Worm (Caenorhabditis elegans): ENCODE measurements around the gene twk-33.

Gene twk-33

ce11 chrV:17714330-17714729 lies at the start of gene twk-33:
Gene twk-33, minus strand, starts transcription at chrV:17714377.
- TF ChIP-seq rbr-2 (tag; optimal IDR thresholded peaks at IDR 0.05) = no peak
- TF ChIP-seq madf-5 (GFP tag; IDR thresholded peaks at IDR 0.05) = no peak
- peak; percentile 61; the same call in 1 of the 2 replicates for TF ChIP-seq php-3 (GFP tag; IDR thresholded peaks at IDR 0.05)
- no peak for TF ChIP-seq ceh-32 (tag; optimal IDR thresholded peaks at IDR 0.05; ENCODE audit: poor library complexity)
- TF ChIP-seq ces-1 (GFP tag; optimal IDR thresholded peaks at IDR 0.05) = no peak
- no peak for TF ChIP-seq nhr-111 (GFP tag; optimal IDR thresholded peaks at IDR 0.05)
- peak; percentile 91 for TF ChIP-seq nhr-28 (tag; optimal IDR thresholded peaks at IDR 0.05)
- no peak for TF ChIP-seq lin-15B (tag; optimal IDR thresholded peaks at IDR 0.05)
- no peak for TF ChIP-seq dmd-9 (GFP tag; IDR thresholded peaks at IDR 0.05)
- TF ChIP-seq cey-2 (tag; optimal IDR thresholded peaks at IDR 0.05; ENCODE audit: borderline replicate concordance, insufficient read depth) = peak; percentile 14
- TF ChIP-seq egl-43 (GFP tag; IDR thresholded peaks at IDR 0.05) = no peak
- TF ChIP-seq pha-4 (GFP tag; IDR thresholded peaks at IDR 0.05) = no peak
- TF ChIP-seq pha-4 (tag; optimal IDR thresholded peaks at IDR 0.05) = no peak
- peak; percentile 99 for TF ChIP-seq pqm-1 (tag; optimal IDR thresholded peaks at IDR 0.05)
- no peak for TF ChIP-seq zfp-3 (GFP tag; conservative IDR thresholded peaks at IDR 0.05)
- peak; percentile 83 for TF ChIP-seq dmd-6 (GFP tag; IDR thresholded peaks at IDR 0.05)
- no peak for TF ChIP-seq ceh-44 (GFP tag; IDR thresholded peaks at IDR 0.05)
- no peak for TF ChIP-seq dve-1 (tag; optimal IDR thresholded peaks at IDR 0.05; ENCODE audit: insufficient read depth)
- TF ChIP-seq hlh-11 (tag; optimal IDR thresholded peaks at IDR 0.05) = peak; percentile 62
- no peak for TF ChIP-seq zip-11 (GFP tag; IDR thresholded peaks at IDR 0.05)
- TF ChIP-seq ctbp-1 (GFP tag; IDR thresholded peaks at IDR 0.05) = no peak
- TF ChIP-seq lin-1 (GFP tag; IDR thresholded peaks at IDR 0.05) = peak; percentile 33; the same call in 1 of the 2 replicates
- TF ChIP-seq tra-1 (GFP tag; IDR thresholded peaks at IDR 0.05) = peak; percentile 68; the same call in 1 of the 2 replicates
- no peak for TF ChIP-seq nhr-48 (tag; optimal IDR thresholded peaks at IDR 0.05)
- TF ChIP-seq ZK337.2 (GFP tag; IDR thresholded peaks at IDR 0.05) = no peak
- TF ChIP-seq daf-16 (GFP tag; optimal IDR thresholded peaks at IDR 0.05) = no peak
- peak; percentile 63 for TF ChIP-seq daf-16 (tag; optimal IDR thresholded peaks at IDR 0.05)
- TF ChIP-seq nhr-6 (tag; optimal IDR thresholded peaks at IDR 0.05) = no peak
- peak; percentile 44 for TF ChIP-seq nhr-77 (tag; optimal IDR thresholded peaks at IDR 0.05)
- TF ChIP-seq ama-1 (optimal IDR thresholded peaks at IDR 0.05) = no peak
- no peak for TF ChIP-seq unc-39 (tag; optimal IDR thresholded peaks at IDR 0.05)

ce11 chrV:17755592-17755991 lies 41.4 kb upstream of the twk-33 start, which contains the start of gene pgp-9:
Gene pgp-9, plus strand, starts transcription at chrV:17755892.
- peak; percentile 71 for TF ChIP-seq aha-1 (tag)
- no peak for TF ChIP-seq skn-1 (tag; optimal IDR thresholded peaks at IDR 0.05)

- TF ChIP-seq nhr-28 (tag; optimal IDR thresholded peaks at IDR 0.05) = peak; percentile 66
- no peak for TF ChIP-seq F37D6.2 (tag; optimal IDR thresholded peaks at IDR 0.05)
- no peak for TF ChIP-seq snpc-1.2 (GFP tag; IDR thresholded peaks at IDR 0.05)
- no peak for TF ChIP-seq daf-16 (GFP tag; optimal IDR thresholded peaks at IDR 0.05)
- peak; percentile 68 for TF ChIP-seq daf-16 (tag; optimal IDR thresholded peaks at IDR 0.05)
- TF ChIP-seq pqm-1 (tag; optimal IDR thresholded peaks at IDR 0.05) = peak; percentile 75
- TF ChIP-seq dve-1 (tag; optimal IDR thresholded peaks at IDR 0.05; ENCODE audit: insufficient read depth) = peak; percentile 31
- TF ChIP-seq dmd-6 (GFP tag; IDR thresholded peaks at IDR 0.05) = peak; percentile 42; the same call in 1 of the 2 replicates
Measured at ce11 chrV:17754999-17755398, 40.8 kb upstream of the twk-33 start.

ce11 chrV:17752340-17752739 lies 38.2 kb upstream of the twk-33 start:
- TF ChIP-seq ceh-20 (GFP tag; IDR thresholded peaks at IDR 0.05) = 0 out of 2 replicates have a peak, but pooled peaks have one; percentile 36
- peak; percentile 37 for TF ChIP-seq nhr-102 (tag; optimal IDR thresholded peaks at IDR 0.05)
- peak; percentile 66 for TF ChIP-seq hlh-11 (tag; optimal IDR thresholded peaks at IDR 0.05)
- TF ChIP-seq pha-4 (GFP tag; IDR thresholded peaks at IDR 0.05) = no peak
- TF ChIP-seq pha-4 (tag; optimal IDR thresholded peaks at IDR 0.05) = peak; percentile 62
- TF ChIP-seq mes-2 (tag; optimal IDR thresholded peaks at IDR 0.05; ENCODE audit: poor library complexity, severe bottlenecking) = no peak
- peak; percentile 38 for TF ChIP-seq nhr-48 (tag; optimal IDR thresholded peaks at IDR 0.05)
- TF ChIP-seq nhr-77 (tag; optimal IDR thresholded peaks at IDR 0.05) = peak; percentile 41
- TF ChIP-seq unc-130 (GFP tag; optimal IDR thresholded peaks at IDR 0.05) = no peak
- 0 out of 2 replicates have a peak, but pooled peaks have one; percentile 49 for TF ChIP-seq php-3 (GFP tag; IDR thresholded peaks at IDR 0.05)
- peak; percentile 48; the same call in 1 of the 2 replicates for TF ChIP-seq tra-1 (GFP tag; IDR thresholded peaks at IDR 0.05)
- TF ChIP-seq pqm-1 (tag; optimal IDR thresholded peaks at IDR 0.05) = peak; percentile 85
- TF ChIP-seq nhr-28 (tag; optimal IDR thresholded peaks at IDR 0.05) = peak; percentile 92
- TF ChIP-seq daf-16 (GFP tag; optimal IDR thresholded peaks at IDR 0.05) = no peak
- peak; percentile 74 for TF ChIP-seq daf-16 (tag; optimal IDR thresholded peaks at IDR 0.05)
- TF ChIP-seq dve-1 (tag; optimal IDR thresholded peaks at IDR 0.05; ENCODE audit: insufficient read depth) = peak; percentile 69
- TF ChIP-seq F37D6.2 (tag; optimal IDR thresholded peaks at IDR 0.05) = no peak
- peak; percentile 84 for TF ChIP-seq dmd-6 (GFP tag; IDR thresholded peaks at IDR 0.05)
- no peak for TF ChIP-seq lin-13 (GFP tag; optimal IDR thresholded peaks at IDR 0.05)
